Worm (Caenorhabditis elegans) whole organism, L3 larva: ENCODE results near the gene clh-4.

Source experiments
- R02D3.7 ChIP-seq: fragments of 150-350 bp; optimal IDR thresholded peaks from 2 replicates; lab custom pipeline; 2014; ENCODE audit warnings: missing biosample characterization, missing genetic modification characterization
- ZK546.5 ChIP-seq: sonication (generic microtip); optimal IDR thresholded peaks from 2 replicates; lab custom pipeline; 2017; ENCODE audit warnings: missing biosample characterization, missing genetic modification characterization
- aly-2 ChIP-seq: fragments of 150-350 bp; optimal IDR thresholded peaks from 2 replicates; lab custom pipeline; 2014; ENCODE audit warnings: missing biosample characterization, missing genetic modification characterization
- ama-1 ChIP-seq: fragments of 150-350 bp; optimal IDR thresholded peaks from 2 replicates; lab custom pipeline; 2018
- ceh-82 ChIP-seq: fragments of 150-350 bp; optimal IDR thresholded peaks from 2 replicates; lab custom pipeline; 2014; ENCODE audit warnings: missing biosample characterization, missing genetic modification characterization
- ceh-9 ChIP-seq: sonication (generic microtip); optimal IDR thresholded peaks from 2 replicates; lab custom pipeline; 2018; ENCODE audit warnings: missing biosample characterization, missing genetic modification characterization
- egl-27 ChIP-seq: sonication (generic microtip); optimal IDR thresholded peaks from 4 replicates; lab custom pipeline; 2017; ENCODE audit warnings: missing biosample characterization, missing genetic modification reagents, missing genetic modification characterization
- egl-5 ChIP-seq: fragments of 150-350 bp; optimal IDR thresholded peaks from 2 replicates; lab custom pipeline; 2017; ENCODE audit warnings: missing biosample characterization, missing genetic modification reagents, missing genetic modification characterization, inconsistent platforms
- elt-1 ChIP-seq: fragments of 150-350 bp; optimal IDR thresholded peaks from 2 replicates; lab custom pipeline; 2014; ENCODE audit warnings: missing biosample characterization, missing genetic modification characterization
- fkh-10 ChIP-seq: sonication (generic microtip); optimal IDR thresholded peaks from 2 replicates; lab custom pipeline; 2017; ENCODE audit warnings: missing biosample characterization, missing genetic modification reagents, missing genetic modification characterization
- fkh-2 ChIP-seq: fragments of 150-350 bp; optimal IDR thresholded peaks from 2 replicates; lab custom pipeline; 2014; ENCODE audit warnings: missing biosample characterization, missing genetic modification reagents, missing genetic modification characterization
- fos-1 ChIP-seq: fragments of 150-350 bp; optimal IDR thresholded peaks from 2 replicates; lab custom pipeline; 2014; ENCODE audit warnings: missing biosample characterization, missing genetic modification characterization
- lin-15B ChIP-seq: fragments of 150-350 bp; optimal IDR thresholded peaks from 2 replicates; lab custom pipeline; 2014; ENCODE audit warnings: missing biosample characterization, missing genetic modification characterization
- lin-39 ChIP-seq: fragments of 150-350 bp; optimal IDR thresholded peaks from 2 replicates; lab custom pipeline; 2018; ENCODE audit warnings: missing biosample characterization, missing genetic modification reagents, missing genetic modification characterization
- lsy-12 ChIP-seq: sonication (generic microtip); optimal IDR thresholded peaks from 2 replicates; lab custom pipeline; 2016; ENCODE audit warnings: mild to moderate bottlenecking, missing genetic modification characterization, missing compliant biosample characterization
- mdl-1 ChIP-seq: fragments of 150-350 bp; optimal IDR thresholded peaks from 2 replicates; lab custom pipeline; 2014; ENCODE audit warnings: missing biosample characterization, missing genetic modification characterization
- mml-1 ChIP-seq: fragments of 150-350 bp; sonication (generic microtip); optimal IDR thresholded peaks from 3 replicates; lab custom pipeline; 2014; ENCODE audit warnings: missing biosample characterization, missing genetic modification characterization
- nhr-12 ChIP-seq: fragments of 150-350 bp; optimal IDR thresholded peaks from 2 replicates; lab custom pipeline; 2014; ENCODE audit warnings: missing biosample characterization, missing genetic modification characterization
- nhr-23 ChIP-seq: fragments of 150-350 bp; optimal IDR thresholded peaks from 2 replicates; lab custom pipeline; 2014; ENCODE audit warnings: missing biosample characterization, missing genetic modification reagents, missing genetic modification characterization
- nhr-25 ChIP-seq: sonication (generic microtip); optimal IDR thresholded peaks from 2 replicates; lab custom pipeline; 2017; ENCODE audit warnings: missing biosample characterization, missing genetic modification characterization
- nhr-28 ChIP-seq: fragments of 150-350 bp; optimal IDR thresholded peaks from 2 replicates; lab custom pipeline; 2014; ENCODE audit warnings: missing biosample characterization, missing genetic modification characterization
- nhr-43 ChIP-seq: sonication (generic microtip); optimal IDR thresholded peaks from 2 replicates; lab custom pipeline; 2016; ENCODE audit warnings: mild to moderate bottlenecking, missing genetic modification characterization, missing compliant biosample characterization; ENCODE audit not compliant: poor library complexity, severe bottlenecking
- nhr-76 ChIP-seq: fragments of 150-350 bp; sonication (generic microtip); optimal IDR thresholded peaks from 5 replicates; lab custom pipeline; 2014; ENCODE audit warnings: missing biosample characterization, missing genetic modification characterization
- nhr-77 ChIP-seq: fragments of 150-350 bp; optimal IDR thresholded peaks from 2 replicates; lab custom pipeline; 2014; ENCODE audit warnings: missing biosample characterization, missing genetic modification characterization
- pha-4 ChIP-seq: fragments of 150-350 bp; optimal IDR thresholded peaks from 2 replicates; lab custom pipeline; 2014; ENCODE audit warnings: missing biosample characterization, missing genetic modification reagents, missing genetic modification characterization
- pqm-1 ChIP-seq: fragments of 150-350 bp; optimal IDR thresholded peaks from 2 replicates; lab custom pipeline; 2017; ENCODE audit warnings: missing biosample characterization, missing genetic modification characterization, inconsistent platforms
- snpc-4 ChIP-seq: fragments of 150-350 bp; optimal IDR thresholded peaks from 2 replicates; lab custom pipeline; 2014; ENCODE audit warnings: missing biosample characterization, missing genetic modification characterization
- tbx-2 ChIP-seq: sonication (generic microtip); optimal IDR thresholded peaks from 2 replicates; lab custom pipeline; 2016; ENCODE audit warnings: mild to moderate bottlenecking, missing genetic modification characterization, missing compliant biosample characterization
- unc-62 ChIP-seq: fragments of 150-350 bp; sonication (generic microtip); optimal IDR thresholded peaks from 4 replicates; lab custom pipeline; 2014; ENCODE audit warnings: missing biosample characterization, missing genetic modification reagents, missing genetic modification characterization
- zag-1 ChIP-seq: fragments of 150-350 bp; optimal IDR thresholded peaks from 2 replicates; lab custom pipeline; 2014; ENCODE audit warnings: missing biosample characterization, missing genetic modification characterization
- ztf-4 ChIP-seq: fragments of 150-350 bp; optimal IDR thresholded peaks from 2 replicates; lab custom pipeline; 2014; ENCODE audit warnings: missing biosample characterization, missing genetic modification characterization

clh-4 gene

ce11 chrX:4103071-4103470 lies 2.7 kb upstream of the clh-4 start:
- TF ChIP-seq fkh-2 (tag; lab: Kevin White, UChicago) (no peak), nhr-76 (tag; lab: Kevin White, UChicago) (no peak), tbx-2 (tag; lab: Kevin White, UChicago) (no peak), R02D3.7 (tag; lab: Kevin White, UChicago) (no peak), nhr-12 (tag; lab: Kevin White, UChicago) (no peak), snpc-4 (tag; lab: Kevin White, UChicago) (peak; percentile 71), lin-39 (tag; lab: Kevin White, UChicago) (no peak), pha-4 (tag; lab: Kevin White, UChicago) (no peak)

- TF ChIP-seq nhr-23 (peak; percentile 50), ztf-4 (tag; lab: Kevin White, UChicago) (no peak), nhr-25 (tag; lab: Kevin White, UChicago) (peak; percentile 91), tbx-2 (tag; lab: Kevin White, UChicago) (peak; percentile 34), ZK546.5 (no peak), nhr-43 (tag; lab: Kevin White, UChicago) (peak; percentile 98)
Observed at ce11 chrX:4102075-4102598, 1.8 kb upstream of the clh-4 start, which contains the start of gene R02E4.3. R02E4.3 (minus strand) TSS chrX:4102125.

- TF ChIP-seq fos-1 (tag; lab: Kevin White, UChicago) (no peak), nhr-25 (tag; lab: Kevin White, UChicago) (peak; percentile 75), pqm-1 (tag; lab: Kevin White, UChicago) (no peak), ama-1 (lab: Kevin White, UChicago) (peak; percentile 89), zag-1 (tag; lab: Kevin White, UChicago) (no peak), egl-27 (tag; lab: Kevin White, UChicago) (no peak), nhr-43 (tag; lab: Kevin White, UChicago) (peak; percentile 43)
- TF ChIP-seq, all 47 proteins: peak for 3
Observed at ce11 chrX:4101213-4101612, 840 bp upstream of the clh-4 start.

- peak; percentile 47 for TF ChIP-seq elt-1
- TF ChIP-seq lin-39 (tag; lab: Kevin White, UChicago), result peak; percentile 3
- TF ChIP-seq lsy-12 (tag; lab: Kevin White, UChicago), result no peak
Observed at ce11 chrX:4094979-4095378, 5.4 kb downstream of the clh-4 start.

DNA sequence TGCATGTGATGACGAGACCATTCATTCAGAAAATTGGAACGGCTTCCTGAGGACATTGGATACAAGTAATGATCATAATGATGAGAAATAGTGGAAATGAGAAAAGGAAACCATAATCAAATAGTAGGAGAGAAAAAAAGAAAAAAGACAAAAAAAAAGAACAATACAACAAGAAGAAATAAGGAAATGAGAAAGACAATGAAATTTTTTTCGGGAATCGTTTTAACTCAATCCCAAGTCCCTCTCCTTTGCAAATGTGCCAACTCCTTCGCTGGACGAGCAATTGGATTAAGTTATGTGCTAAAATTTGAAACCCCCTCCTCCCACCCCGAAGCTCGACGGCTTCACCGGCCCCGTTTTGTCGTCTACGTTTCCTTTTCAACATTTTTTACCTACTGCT lies 11.4 kb downstream of the clh-4 start:
- no peak for TF ChIP-seq ZK546.5
- TF ChIP-seq fkh-10 (GFP tag; lab: Kevin White, UChicago), result peak; percentile 80

ce11 chrX:4085489-4085888 lies 14.9 kb downstream of the clh-4 start:
- TF ChIP-seq mml-1 (tag; lab: Kevin White, UChicago), result no peak
- peak; percentile 1 for TF ChIP-seq pqm-1 (tag; lab: Kevin White, UChicago)

ce11 chrX:4079264-4079663 lies 21.1 kb downstream of the clh-4 start, which contains the start of gene T06F4.1:
T06F4.1 (minus strand) TSS chrX:4079364.
- no peak for TF ChIP-seq nhr-12 (tag; lab: Kevin White, UChicago)

- TF ChIP-seq lin-15B (tag; lab: Kevin White, UChicago) (no peak), unc-62 (GFP tag; lab: Kevin White, UChicago) (peak; percentile 66)
Observed at ce11 chrX:4075934-4076333, 24.4 kb downstream of the clh-4 start.

- TF ChIP-seq ceh-9 (no peak), mdl-1 (tag; lab: Kevin White, UChicago) (no peak), nhr-43 (tag; lab: Kevin White, UChicago) (no peak), aly-2 (no peak), mml-1 (tag; lab: Kevin White, UChicago) (no peak), egl-5 (tag; lab: Kevin White, UChicago) (no peak), ceh-82 (tag; lab: Kevin White, UChicago) (no peak), pha-4 (tag; lab: Kevin White, UChicago) (no peak), lin-39 (tag; lab: Kevin White, UChicago) (no peak), egl-27 (tag; lab: Kevin White, UChicago) (no peak), ama-1 (lab: Kevin White, UChicago) (no peak), lsy-12 (tag; lab: Kevin White, UChicago) (no peak), nhr-77 (tag; lab: Kevin White, UChicago) (no peak), nhr-28 (tag; lab: Kevin White, UChicago) (no peak), tbx-2 (tag; lab: Kevin White, UChicago) (no peak)
Observed at ce11 chrX:4072501-4072900, 27.9 kb downstream of the clh-4 start.
